Worm (Caenorhabditis elegans) whole organism, L4 larva: ENCODE measurements around the gene C33A11.2.

Experiments used
- R02D3.7 ChIP-seq: fragments of 150-350 bp; sonication (generic microtip); optimal IDR thresholded peaks from 3 replicates; lab custom pipeline; 2014; ENCODE audit warnings: missing biosample characterization, missing genetic modification characterization
- Y48G9A.11 ChIP-seq: fragments of 200-800 bp; sonication (Bioruptor generic); IDR thresholded peaks from 2 replicates; pipeline ENCODE4 v1.3.6; 2022; ENCODE audit warnings: missing genetic modification reagents, missing genetic modification characterization, missing compliant biosample characterization
- Y75B8A.6 ChIP-seq: fragments of 200-800 bp; sonication (Bioruptor generic); IDR thresholded peaks from 2 replicates; pipeline ENCODE4 v1.3.6; 2022; ENCODE audit warnings: missing genetic modification reagents, missing genetic modification characterization, missing compliant biosample characterization
- aly-2 ChIP-seq: sonication (generic microtip); optimal IDR thresholded peaks from 2 replicates; lab custom pipeline; 2018; ENCODE audit warnings: missing biosample characterization, missing genetic modification characterization
- ceh-28 ChIP-seq: fragments of 150-350 bp; optimal IDR thresholded peaks from 2 replicates; lab custom pipeline; 2014; ENCODE audit warnings: missing biosample characterization, missing genetic modification reagents, missing genetic modification characterization
- ceh-62 ChIP-seq: sonication (generic microtip); optimal IDR thresholded peaks from 2 replicates; lab custom pipeline; 2017; ENCODE audit warnings: missing biosample characterization, missing genetic modification characterization
- ceh-82 ChIP-seq: sonication (generic microtip); optimal IDR thresholded peaks from 2 replicates; lab custom pipeline; 2017; ENCODE audit warnings: missing biosample characterization, missing genetic modification characterization
- ces-1 ChIP-seq: fragments of 150-350 bp; sonication (generic microtip); optimal IDR thresholded peaks from 4 replicates; lab custom pipeline; 2014; ENCODE audit warnings: missing biosample characterization, missing genetic modification reagents, missing genetic modification characterization
- ctbp-1 ChIP-seq: fragments of 200-800 bp; sonication (Bioruptor generic); IDR thresholded peaks from 2 replicates; pipeline ENCODE4 v1.3.6; 2022; ENCODE audit warnings: missing genetic modification reagents, missing genetic modification characterization, missing compliant biosample characterization
- daf-16 ChIP-seq, 3 experiments: sonication (generic microtip); optimal IDR thresholded peaks; 2 replicates each; lab custom pipeline; 2016 to 2017; ENCODE audit warnings: missing genetic modification characterization in 3 of 3, missing genetic modification reagents in 3 of 3, mild to moderate bottlenecking in 2 of 3, missing compliant biosample characterization in 2 of 3, missing biosample characterization in 1 of 3, moderate library complexity in 1 of 3
- daf-19 ChIP-seq: fragments of 200-800 bp; sonication (Bioruptor generic); conservative IDR thresholded peaks from 2 replicates; pipeline ENCODE4 v1.3.6; 2022; ENCODE audit warnings: missing genetic modification characterization, missing compliant biosample characterization
- dmd-8 ChIP-seq: fragments of 200-800 bp; sonication (Bioruptor generic); IDR thresholded peaks from 2 replicates; pipeline ENCODE4 v1.3.6; 2022; ENCODE audit warnings: missing genetic modification characterization, missing compliant biosample characterization
- dmd-9 ChIP-seq: fragments of 200-800 bp; sonication (Bioruptor generic); IDR thresholded peaks from 2 replicates; pipeline ENCODE4 v1.3.6; 2022; ENCODE audit warnings: missing genetic modification reagents, missing genetic modification characterization, missing compliant biosample characterization
- duxl-1 ChIP-seq: sonication (generic microtip); optimal IDR thresholded peaks from 2 replicates; lab custom pipeline; 2016; ENCODE audit warnings: mild to moderate bottlenecking, missing genetic modification characterization, moderate library complexity, missing compliant biosample characterization; ENCODE audit not compliant: poor library complexity
- fos-1 ChIP-seq: fragments of 150-350 bp; optimal IDR thresholded peaks from 2 replicates; lab custom pipeline; 2014; ENCODE audit warnings: missing biosample characterization, missing genetic modification characterization
- gei-8 ChIP-seq: fragments of 200-800 bp; sonication (Bioruptor generic); optimal IDR thresholded peaks from 2 replicates; lab custom pipeline; 2018; ENCODE audit warnings: mild to moderate bottlenecking, missing genetic modification characterization, missing compliant biosample characterization
- hmg-1.1 ChIP-seq: fragments of 200-800 bp; sonication (Bioruptor generic); IDR thresholded peaks from 2 replicates; pipeline ENCODE4 v1.3.6; 2022; ENCODE audit warnings: missing genetic modification reagents, missing genetic modification characterization, missing compliant biosample characterization
- lim-7 ChIP-seq: fragments of 200-800 bp; sonication (Bioruptor generic); IDR thresholded peaks from 2 replicates; pipeline ENCODE4 v1.3.6; 2022; ENCODE audit warnings: missing genetic modification characterization, missing compliant biosample characterization
- lin-13 ChIP-seq: fragments of 150-350 bp; optimal IDR thresholded peaks from 2 replicates; lab custom pipeline; 2014; ENCODE audit warnings: missing biosample characterization, missing genetic modification reagents, missing genetic modification characterization
- lin-15B ChIP-seq: fragments of 150-350 bp; sonication (generic microtip); optimal IDR thresholded peaks from 3 replicates; lab custom pipeline; 2014; ENCODE audit warnings: missing biosample characterization, missing genetic modification characterization
- lin-29 ChIP-seq: fragments of 200-800 bp; sonication (Bioruptor generic); IDR thresholded peaks from 2 replicates; pipeline ENCODE4 v1.3.6; 2022; ENCODE audit warnings: missing genetic modification reagents, missing genetic modification characterization, missing compliant biosample characterization
- lin-38 ChIP-seq: fragments of 200-800 bp; sonication (Bioruptor generic); IDR thresholded peaks from 2 replicates; pipeline ENCODE4 v1.3.6; 2022; ENCODE audit warnings: missing genetic modification reagents, missing genetic modification characterization, missing compliant biosample characterization
- lir-3 ChIP-seq: sonication (generic microtip); optimal IDR thresholded peaks from 2 replicates; lab custom pipeline; 2016; ENCODE audit warnings: mild to moderate bottlenecking, missing genetic modification characterization, missing compliant biosample characterization
- lsy-2 ChIP-seq, 2 experiments: fragments of 150-350 bp in 1 of 2; sonication (generic microtip) in 1 of 2; optimal IDR thresholded peaks; 2 replicates each; lab custom pipeline; 2014 to 2017; ENCODE audit warnings: missing biosample characterization in 2 of 2, missing genetic modification characterization in 2 of 2
- madf-5 ChIP-seq, 2 experiments: fragments of 200-800 bp; sonication (Bioruptor generic); IDR thresholded peaks; 2 replicates each; pipeline ENCODE4 v1.3.6; 2022; ENCODE audit warnings: missing compliant biosample characterization in 2 of 2, missing genetic modification characterization in 2 of 2
- mdl-1 ChIP-seq, 2 experiments: fragments of 150-350 bp in 1 of 2; sonication (generic microtip) in 1 of 2; optimal IDR thresholded peaks; 2 replicates each; lab custom pipeline; 2014 to 2017; ENCODE audit warnings: missing biosample characterization in 2 of 2, missing genetic modification characterization in 2 of 2
- mep-1 ChIP-seq: fragments of 150-350 bp; sonication (generic microtip); optimal IDR thresholded peaks from 3 replicates; lab custom pipeline; 2014; ENCODE audit warnings: missing biosample characterization, missing genetic modification characterization
- mxl-2 ChIP-seq: fragments of 200-800 bp; sonication (Bioruptor generic); conservative IDR thresholded peaks from 2 replicates; pipeline ENCODE4 v1.3.6; 2022; ENCODE audit warnings: missing genetic modification reagents, missing genetic modification characterization, missing compliant biosample characterization
- nhr-102 ChIP-seq: sonication (generic microtip); optimal IDR thresholded peaks from 2 replicates; lab custom pipeline; 2016; ENCODE audit warnings: mild to moderate bottlenecking, missing genetic modification characterization, moderate library complexity, missing compliant biosample characterization
- nhr-11 ChIP-seq: fragments of 150-350 bp; optimal IDR thresholded peaks from 2 replicates; lab custom pipeline; 2014; ENCODE audit warnings: missing biosample characterization, missing genetic modification characterization
- nhr-41 ChIP-seq: fragments of 200-800 bp; sonication (Bioruptor generic); IDR thresholded peaks from 2 replicates; pipeline ENCODE4 v1.3.6; 2022; ENCODE audit warnings: missing genetic modification reagents, missing genetic modification characterization, missing compliant biosample characterization
- nhr-42 ChIP-seq: fragments of 200-800 bp; sonication (Bioruptor generic); IDR thresholded peaks from 2 replicates; pipeline ENCODE4 v1.3.6; 2022; ENCODE audit warnings: missing genetic modification characterization, missing compliant biosample characterization
- nhr-6 ChIP-seq: fragments of 150-350 bp; optimal IDR thresholded peaks from 2 replicates; lab custom pipeline; 2014; ENCODE audit warnings: missing biosample characterization, missing genetic modification characterization
- pha-4 ChIP-seq, 2 experiments: fragments of 150-350 bp in 1 of 2; fragments of 200-800 bp in 1 of 2; sonication (Bioruptor generic) in 1 of 2; IDR thresholded peaks in 1 of 2; optimal IDR thresholded peaks in 1 of 2; 2 replicates each; pipeline versions ENCODE4 v1.3.6 to Lab custom; 2014 to 2022; ENCODE audit warnings: missing genetic modification characterization in 2 of 2, missing genetic modification reagents in 2 of 2, missing biosample characterization in 1 of 2, missing compliant biosample characterization in 1 of 2
- php-3 ChIP-seq: fragments of 200-800 bp; sonication (Bioruptor generic); IDR thresholded peaks from 2 replicates; pipeline ENCODE4 v1.3.6; 2022; ENCODE audit warnings: missing genetic modification reagents, missing genetic modification characterization, missing compliant biosample characterization
- saeg-2 ChIP-seq: fragments of 200-800 bp; sonication (Bioruptor generic); IDR thresholded peaks from 2 replicates; pipeline ENCODE4 v1.3.6; 2022; ENCODE audit warnings: missing genetic modification reagents, missing genetic modification characterization, missing compliant biosample characterization
- sdz-12 ChIP-seq: fragments of 200-800 bp; sonication (Bioruptor generic); optimal IDR thresholded peaks from 2 replicates; lab custom pipeline; 2018; ENCODE audit warnings: mild to moderate bottlenecking, missing genetic modification characterization, missing compliant biosample characterization
- set-16 ChIP-seq: fragments of 200-800 bp; sonication (Bioruptor generic); IDR thresholded peaks from 2 replicates; pipeline ENCODE4 v1.3.6; 2022; ENCODE audit warnings: missing genetic modification reagents, missing genetic modification characterization, missing compliant biosample characterization
- spr-1 ChIP-seq: sonication (generic microtip); optimal IDR thresholded peaks from 2 replicates; lab custom pipeline; 2016; ENCODE audit warnings: mild to moderate bottlenecking, missing genetic modification characterization, missing compliant biosample characterization
- unc-39 ChIP-seq: sonication (generic microtip); optimal IDR thresholded peaks from 2 replicates; lab custom pipeline; 2017; ENCODE audit warnings: missing biosample characterization, missing genetic modification characterization
- unc-62 ChIP-seq, 3 experiments: fragments of 150-350 bp in 1 of 3; sonication (generic microtip); optimal IDR thresholded peaks in 2 of 3; peaks in 1 of 3; 1 replicate in 1 of 3; 2 replicates in 2 of 3; lab custom pipeline; 2014 to 2017; ENCODE audit warnings: missing biosample characterization in 3 of 3, missing genetic modification characterization in 3 of 3, missing genetic modification reagents in 3 of 3, missing genotype in 1 of 3
- zip-2 ChIP-seq: fragments of 150-350 bp; optimal IDR thresholded peaks from 2 replicates; lab custom pipeline; 2014; ENCODE audit warnings: missing biosample characterization, missing genetic modification characterization

The C33A11.2 gene

DNA sequence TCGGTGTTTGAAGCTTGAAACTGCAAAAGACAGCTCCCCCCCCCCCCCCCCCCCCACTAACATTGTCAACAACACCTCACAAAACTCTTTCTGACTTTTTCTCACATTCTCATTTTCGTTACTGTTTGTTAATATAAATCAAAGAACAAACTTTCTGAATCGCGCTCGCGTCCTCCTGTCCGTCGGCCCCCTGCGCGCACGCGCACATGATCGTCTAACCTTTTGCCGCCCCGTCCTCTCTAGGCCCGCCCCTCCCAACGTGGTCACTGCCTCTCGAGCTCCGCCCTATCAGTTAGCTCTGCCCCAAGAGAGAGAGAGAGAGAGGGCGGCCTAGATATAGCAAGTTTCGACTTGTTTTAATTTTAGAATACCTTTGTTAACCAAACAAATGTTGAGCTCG, 25.0 kb upstream of the C33A11.2 start (continued):
- TF ChIP-seq nhr-102 (tag; lab: Kevin White, UChicago) (no peak), spr-1 (no peak), mxl-2 (GFP tag; lab: Robert Waterston, UW) (no peak), lir-3 (tag; lab: Kevin White, UChicago) (no peak), pha-4 (GFP tag; IDR thresholded peaks at IDR 0.05; lab: Robert Waterston, UW) (0 out of 2 replicates have a peak, but pooled peaks have one; percentile 55), pha-4 (tag; optimal IDR thresholded peaks at IDR 0.05; lab: Kevin White, UChicago) (no peak), R02D3.7 (tag; lab: Kevin White, UChicago) (no peak), ctbp-1 (GFP tag; lab: Robert Waterston, UW) (no peak), mep-1 (tag; lab: Kevin White, UChicago) (peak; percentile 47), nhr-11 (tag; lab: Kevin White, UChicago) (no peak), nhr-41 (GFP tag; lab: Robert Waterston, UW) (no peak), zip-2 (no peak), Y75B8A.6 (GFP tag; lab: Robert Waterston, UW) (no peak), saeg-2 (GFP tag; lab: Robert Waterston, UW) (no peak), dmd-9 (GFP tag; lab: Robert Waterston, UW) (no peak), lin-13 (no peak), dmd-8 (GFP tag; lab: Robert Waterston, UW) (no peak), nhr-6 (tag; lab: Kevin White, UChicago) (peak; percentile 36), duxl-1 (tag; lab: Kevin White, UChicago) (no peak), unc-39 (tag; lab: Kevin White, UChicago) (no peak), lsy-2 (tag; optimal IDR thresholded peaks at IDR 0.05; lab: Kevin White, UChicago) (no peak), madf-5 (GFP tag; IDR thresholded peaks at IDR 0.05; lab: Robert Waterston, UW) (no peak), set-16 (GFP tag; lab: Robert Waterston, UW) (peak; percentile 95), Y48G9A.11 (GFP tag; lab: Robert Waterston, UW) (no peak), ces-1 (GFP tag; lab: Kevin White, UChicago) (no peak), ceh-62 (tag; lab: Kevin White, UChicago) (no peak), ceh-82 (tag; lab: Kevin White, UChicago) (no peak), lin-29 (GFP tag; lab: Robert Waterston, UW) (no peak), aly-2 (tag; lab: Kevin White, UChicago) (no peak), fos-1 (no peak), ceh-28 (tag; lab: Kevin White, UChicago) (no peak), daf-19 (GFP tag; lab: Robert Waterston, UW) (no peak), gei-8 (GFP tag; lab: Kevin White, UChicago) (no peak), lin-15B (tag; lab: Kevin White, UChicago) (no peak), php-3 (no peak), daf-16 (GFP tag; optimal IDR thresholded peaks at IDR 0.05; lab: Kevin White, UChicago) (no peak), daf-16 (tag; optimal IDR thresholded peaks at IDR 0.05; lab: Kevin White, UChicago) (peak; percentile 34), lim-7 (GFP tag; lab: Robert Waterston, UW) (no peak), sdz-12 (GFP tag; lab: Kevin White, UChicago) (no peak), lin-38 (GFP tag; lab: Robert Waterston, UW) (no peak), unc-62 (GFP tag; optimal IDR thresholded peaks at IDR 0.05 in 1 of 2; lab: Kevin White, UChicago) (no peak), unc-62 (tag; optimal IDR thresholded peaks at IDR 0.05; lab: Kevin White, UChicago) (no peak), hmg-1.1 (GFP tag; lab: Robert Waterston, UW) (peak; percentile 63), mdl-1 (tag; optimal IDR thresholded peaks at IDR 0.05; lab: Kevin White, UChicago) (peak in 1 of 2 experiments; percentile 1), nhr-42 (GFP tag; lab: Robert Waterston, UW) (no peak)
